Worm (Caenorhabditis elegans) whole organism, dauer: ENCODE results near the gene tba-4.
"Not testable (repeated sequence)": the region's sequence is repeated elsewhere in the genome, so short reads cannot be mapped to it uniquely, and the experiment has no call there.

Experiments
- unc-62 ChIP-seq: sonication (generic microtip); optimal IDR thresholded peaks from 2 replicates; lab custom pipeline; 2017; ENCODE audit warnings: missing biosample characterization, missing genetic modification reagents, missing genetic modification characterization

Gene tba-4

DNA sequence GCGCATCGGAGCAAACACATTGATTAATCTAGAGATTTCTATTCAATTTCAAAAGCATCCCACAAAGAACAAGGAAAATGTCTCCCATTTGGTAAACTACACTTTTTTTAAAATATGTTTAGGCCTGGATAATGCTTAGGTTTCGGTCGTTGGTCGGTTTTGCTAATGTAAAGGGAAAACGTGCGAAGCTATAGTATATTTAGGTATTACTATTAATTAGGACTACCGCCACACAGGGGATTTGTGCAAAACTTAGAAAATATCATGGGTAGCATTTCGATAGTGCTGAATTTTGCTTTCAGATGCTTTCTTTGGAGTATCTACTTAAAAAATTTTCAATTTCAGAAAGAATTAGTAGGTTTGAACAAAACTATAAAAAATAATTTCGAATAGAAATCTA is 5.5 kb upstream of the tba-4 start:
- no peak for TF ChIP-seq unc-62 (GFP tag; lab: Kevin White, UChicago)

DNA sequence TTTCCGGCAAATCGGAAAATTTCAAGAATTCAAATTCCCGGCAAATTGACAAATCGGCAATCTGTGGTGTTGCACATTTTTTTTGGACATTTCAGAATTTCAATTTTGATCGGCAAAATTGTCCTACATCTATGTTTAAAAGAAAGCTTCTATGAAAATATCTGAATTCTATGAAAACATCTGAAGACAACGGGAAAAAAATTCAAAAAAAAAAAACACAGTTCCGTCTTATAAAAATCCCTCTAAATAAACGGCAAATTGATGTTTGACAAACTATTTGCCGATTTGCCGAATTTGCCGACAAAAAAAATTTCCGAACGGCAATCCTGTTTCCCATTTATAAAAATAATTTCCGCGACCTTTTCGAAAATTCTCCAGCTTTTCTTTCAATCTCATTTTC is 4.1 kb upstream of the tba-4 start, which contains the start of gene F44F4.15:
Gene F44F4.15 (plus strand): TSS at position 301 of the 400 bp plus-strand sequence.
- no peak for TF ChIP-seq unc-62 (GFP tag; lab: Kevin White, UChicago)

DNA sequence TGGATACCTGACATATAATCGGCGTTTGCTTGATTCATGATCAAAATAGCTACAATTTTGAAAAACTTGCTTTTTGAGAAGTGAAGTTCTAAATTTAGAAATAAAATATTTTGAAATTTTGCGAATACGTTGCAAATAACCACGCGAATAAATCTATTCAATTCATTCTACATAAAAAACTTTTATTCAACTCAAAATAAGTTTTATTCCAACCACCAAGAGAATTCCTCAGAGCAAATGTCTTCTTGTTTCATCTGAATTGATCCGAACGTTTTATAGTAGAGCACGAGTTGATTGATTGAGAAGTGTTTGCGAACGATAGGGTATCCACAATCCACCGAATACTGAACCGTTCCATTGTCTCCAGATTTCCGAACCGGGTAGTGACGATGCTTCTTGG is 2.8 kb upstream of the tba-4 start, which contains the start of gene F44F4.9:
Gene F44F4.9 (minus strand): TSS at position 101 of the 400 bp plus-strand sequence.
- no peak for TF ChIP-seq unc-62 (GFP tag; lab: Kevin White, UChicago)

DNA sequence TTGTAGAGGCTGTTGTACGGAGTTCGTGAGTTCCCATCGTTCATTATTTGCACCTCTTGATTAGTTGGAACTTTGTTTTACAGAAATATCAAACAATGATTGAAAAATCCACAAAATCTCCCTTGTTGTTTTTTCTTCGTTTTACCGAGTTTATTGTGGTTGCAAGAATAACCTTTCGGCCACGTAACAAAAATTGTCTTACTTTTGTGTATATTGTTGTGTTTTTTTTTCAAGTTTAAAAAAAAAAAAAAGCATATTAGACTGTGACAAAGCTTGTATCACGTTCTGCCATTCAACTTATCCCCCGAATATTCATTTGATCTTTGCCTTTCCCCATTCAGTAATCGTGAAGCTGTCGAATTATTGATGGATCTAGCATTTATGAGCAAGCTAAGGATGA is 1.3 kb upstream of the tba-4 start, which contains the start of gene F44F4.10:
Gene F44F4.10 (minus strand): TSS at position 101 of the 400 bp plus-strand sequence.
- no peak for TF ChIP-seq unc-62 (GFP tag; lab: Kevin White, UChicago)

DNA sequence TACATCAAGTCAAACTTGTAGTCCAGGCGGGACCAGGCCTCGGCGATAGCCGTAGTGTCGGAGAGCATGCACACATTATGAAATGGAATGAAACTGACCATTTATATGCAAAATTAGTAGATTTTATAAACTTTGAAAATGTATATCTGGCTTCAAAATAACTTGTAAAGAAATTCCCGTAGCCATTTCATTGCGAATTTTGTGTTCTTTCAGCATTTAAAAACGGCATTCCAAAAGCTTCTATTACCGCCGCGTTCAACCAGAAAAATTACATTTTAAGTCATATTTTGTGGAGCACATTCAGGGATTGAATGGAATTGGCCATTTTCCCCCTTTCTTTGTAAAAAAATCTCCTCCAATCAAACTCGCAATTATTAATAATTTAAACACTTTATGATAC is 4.4 kb downstream of the tba-4 start, which contains the start of gene Y19D2B.1:
Gene Y19D2B.1 (minus strand): TSS at position 101 of the 400 bp plus-strand sequence.
- not testable (repeated sequence) for TF ChIP-seq unc-62 (GFP tag; lab: Kevin White, UChicago)

DNA sequence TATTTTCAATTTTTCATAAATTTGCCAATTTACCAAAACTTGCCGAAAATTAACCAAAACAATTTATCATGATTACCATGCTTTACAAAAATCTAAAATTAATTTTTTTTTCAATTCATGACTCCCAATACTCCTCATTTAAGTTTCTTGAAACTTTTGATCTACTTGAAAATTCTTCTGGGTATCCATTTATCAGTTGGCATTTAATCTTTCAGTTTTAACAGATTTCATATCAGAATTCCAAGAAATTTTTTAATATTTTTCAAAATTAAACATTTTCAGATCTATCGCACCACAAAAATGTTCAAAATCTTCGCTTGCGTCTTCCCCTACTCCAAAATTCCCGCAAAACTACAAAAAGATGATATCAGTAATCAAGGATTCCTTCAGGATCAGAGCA is 5.4 kb downstream of the tba-4 start, which contains the start of gene Y19D2B.2:
Gene Y19D2B.2 (plus strand): TSS at position 301 of the 400 bp plus-strand sequence.
- no peak for TF ChIP-seq unc-62 (GFP tag; lab: Kevin White, UChicago)

DNA sequence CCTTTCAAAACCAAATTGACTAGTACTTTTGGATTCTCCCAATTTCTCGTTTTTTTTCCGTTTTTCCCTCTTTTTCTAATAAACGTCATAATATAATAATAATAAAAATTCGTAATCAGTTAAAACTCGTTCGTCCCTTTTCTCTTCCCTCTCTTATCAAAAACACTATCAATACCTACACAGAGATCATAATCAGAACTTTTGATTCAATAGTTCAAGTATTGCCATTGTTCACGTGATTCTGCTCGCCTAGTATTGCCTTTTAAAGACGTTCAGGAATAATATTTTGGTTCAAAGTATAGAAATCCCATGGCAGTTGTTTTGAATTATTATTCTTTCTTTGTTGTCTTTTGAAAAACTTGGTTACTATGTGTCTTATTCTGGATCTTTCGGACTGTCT is 6.2 kb downstream of the tba-4 start:
- no peak for TF ChIP-seq unc-62 (GFP tag; lab: Kevin White, UChicago)

DNA sequence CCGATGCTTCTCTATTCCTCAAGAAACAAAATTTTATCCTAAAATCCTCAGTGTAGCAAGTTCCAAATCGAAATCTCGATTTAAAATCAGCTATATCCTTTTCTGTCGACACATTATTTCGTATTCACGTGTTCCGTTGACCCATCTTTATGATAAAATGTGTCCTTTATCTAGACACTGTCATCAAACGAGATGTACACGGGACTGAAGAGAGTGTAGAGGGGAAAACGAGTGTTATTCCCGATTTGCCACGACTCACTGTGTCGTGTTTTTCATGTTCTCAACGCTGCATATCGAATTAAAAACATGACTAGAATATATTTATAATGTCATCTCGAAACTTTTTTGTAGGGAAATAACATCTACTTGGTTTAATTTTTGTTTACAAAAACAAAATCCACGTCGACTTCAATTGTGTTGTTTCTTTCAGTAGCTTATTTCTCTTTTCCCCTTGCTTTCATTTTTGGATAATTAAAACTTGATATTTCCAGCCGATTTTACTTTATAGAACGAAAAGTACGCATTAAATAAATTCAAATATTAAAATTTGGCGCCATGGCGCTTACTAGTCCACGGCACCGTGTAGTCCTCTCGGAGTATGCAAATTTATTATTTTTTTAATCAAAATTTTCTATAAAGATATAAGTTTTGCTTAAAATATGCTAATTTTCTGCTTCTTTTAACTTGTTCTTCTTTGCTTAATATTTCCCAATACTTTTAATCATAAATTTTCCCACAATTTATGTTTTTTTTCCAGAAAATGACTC is 7.5 kb downstream of the tba-4 start, which contains the start of gene metr-1:
Gene metr-1 (plus strand): TSS at position 758 of the 767 bp plus-strand sequence.
- no peak for TF ChIP-seq unc-62 (GFP tag; lab: Kevin White, UChicago)

DNA sequence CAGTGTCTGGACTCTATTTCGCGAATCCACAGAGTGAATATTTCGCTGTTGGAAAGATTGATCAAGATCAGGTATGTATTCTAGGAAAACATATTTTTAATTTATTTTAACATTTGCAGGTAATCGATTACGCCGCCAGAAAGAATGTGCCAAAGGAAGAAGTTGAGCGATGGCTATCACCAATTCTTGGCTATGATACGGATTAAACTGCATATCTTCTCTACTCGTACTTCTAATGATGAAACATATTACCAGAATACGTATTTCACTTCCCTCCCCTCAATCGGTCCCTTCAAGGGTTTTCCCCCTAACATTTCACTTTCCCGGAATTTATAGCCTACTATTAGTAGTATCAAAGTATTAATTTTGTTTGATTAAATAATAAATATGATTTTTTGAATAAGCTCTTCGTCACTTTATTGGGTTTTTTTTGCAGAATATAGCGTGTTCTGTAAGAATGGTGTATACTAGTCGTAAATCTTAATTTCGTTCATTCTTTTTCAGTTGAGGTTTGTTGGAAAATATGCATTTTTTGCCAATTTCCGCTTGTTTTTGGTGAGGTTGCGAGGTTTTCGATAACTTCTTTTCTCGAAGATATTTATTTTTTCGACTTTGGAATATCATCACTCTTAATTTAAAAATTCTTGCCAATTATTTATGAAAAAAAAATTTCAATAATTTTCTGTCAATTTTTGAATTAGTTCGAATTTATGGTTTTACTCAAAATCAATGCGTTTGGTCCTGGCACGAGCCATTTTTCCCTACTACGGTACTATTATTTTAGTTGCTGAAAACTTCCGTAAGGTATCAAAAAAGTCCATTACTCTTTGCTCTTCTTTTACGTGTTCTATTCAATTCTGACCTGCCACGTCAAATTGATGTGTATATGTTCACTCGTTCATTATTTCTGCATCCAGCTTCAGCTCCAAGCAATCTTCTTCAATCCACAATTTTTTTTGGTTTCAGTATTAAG is 12.5 kb downstream of the tba-4 start:
- no peak for TF ChIP-seq unc-62 (GFP tag; lab: Kevin White, UChicago)

DNA sequence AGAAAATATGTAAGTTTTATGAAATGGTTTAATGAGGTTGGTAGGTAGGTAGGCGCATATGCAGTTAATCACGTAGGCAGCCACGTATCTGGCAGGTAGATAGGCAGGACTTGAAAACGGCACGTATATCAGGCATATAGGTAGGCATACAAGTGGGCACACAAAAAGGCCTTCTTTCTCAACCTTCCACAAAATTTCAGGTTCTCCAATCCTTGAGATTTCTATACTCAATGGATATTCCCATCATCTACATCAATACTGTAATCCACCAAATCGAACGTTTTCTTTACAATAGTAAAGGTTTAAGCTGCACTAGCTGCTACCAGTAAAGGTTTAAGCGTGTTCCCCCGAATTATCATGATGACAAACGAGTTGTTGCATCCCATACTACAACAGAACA is 13.8 kb downstream of the tba-4 start:
- TF ChIP-seq unc-62 (GFP tag; lab: Kevin White, UChicago): no peak

DNA sequence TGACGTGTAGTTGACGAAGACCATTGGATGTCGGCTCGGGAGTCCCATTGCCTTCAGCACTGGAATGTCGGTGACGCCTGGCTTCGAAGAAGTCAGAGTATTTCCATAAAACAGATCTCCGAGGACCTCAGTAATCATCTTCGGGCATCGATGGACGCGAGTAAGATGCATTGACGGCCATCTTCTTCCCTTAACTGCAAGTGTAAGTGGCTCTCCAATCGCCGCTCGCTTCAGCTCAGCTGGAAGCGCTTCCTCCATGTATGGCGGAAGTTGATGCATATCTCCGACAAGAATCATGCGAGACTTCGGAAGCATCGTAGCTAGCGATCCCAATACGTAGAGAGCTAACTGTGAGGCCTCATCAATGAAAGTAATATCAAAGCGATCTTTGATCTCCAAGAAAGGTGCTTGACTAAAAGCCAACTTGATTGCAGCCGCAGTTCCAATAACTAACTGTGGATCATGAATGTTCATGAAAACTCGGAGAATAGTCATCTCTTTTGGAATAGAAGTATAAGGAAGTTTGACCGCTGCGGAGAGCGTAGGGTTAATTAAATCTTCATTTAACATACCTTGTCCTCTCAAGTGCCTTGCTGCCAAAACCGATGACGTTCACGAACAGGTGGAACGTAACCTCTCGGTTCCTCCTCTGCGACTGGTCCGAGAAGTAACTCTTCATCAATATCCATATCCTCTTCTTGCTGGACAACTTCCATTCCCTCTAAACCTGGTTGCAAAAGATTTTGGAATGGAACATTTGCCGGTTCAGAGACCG is 15.6 kb downstream of the tba-4 start:
- TF ChIP-seq unc-62 (GFP tag; lab: Kevin White, UChicago): no peak

DNA sequence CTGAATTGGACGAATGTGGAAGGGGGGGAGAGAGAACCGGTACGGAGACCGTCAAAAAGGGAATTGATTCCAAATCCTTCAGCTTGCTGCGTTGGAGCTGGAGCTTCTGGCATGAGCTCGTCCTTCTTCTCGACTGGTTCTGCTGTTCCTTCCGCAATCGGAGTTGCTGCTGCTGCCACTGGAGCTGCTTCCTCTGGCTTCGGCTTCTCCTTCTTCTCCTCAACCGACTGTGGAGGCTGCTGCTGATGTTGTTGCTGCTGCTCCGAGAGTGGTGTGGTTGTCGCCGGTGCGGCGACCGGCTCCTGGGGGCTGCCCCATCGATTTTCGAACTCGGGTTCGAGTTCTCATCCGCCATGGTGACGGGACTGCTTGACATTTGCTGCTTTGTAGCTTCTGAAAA is 16.3 kb downstream of the tba-4 start, which contains the start of gene R03D7.2:
Gene R03D7.2 (minus strand): TSS at position 399 of the 400 bp plus-strand sequence.
- no peak for TF ChIP-seq unc-62 (GFP tag; lab: Kevin White, UChicago)

DNA sequence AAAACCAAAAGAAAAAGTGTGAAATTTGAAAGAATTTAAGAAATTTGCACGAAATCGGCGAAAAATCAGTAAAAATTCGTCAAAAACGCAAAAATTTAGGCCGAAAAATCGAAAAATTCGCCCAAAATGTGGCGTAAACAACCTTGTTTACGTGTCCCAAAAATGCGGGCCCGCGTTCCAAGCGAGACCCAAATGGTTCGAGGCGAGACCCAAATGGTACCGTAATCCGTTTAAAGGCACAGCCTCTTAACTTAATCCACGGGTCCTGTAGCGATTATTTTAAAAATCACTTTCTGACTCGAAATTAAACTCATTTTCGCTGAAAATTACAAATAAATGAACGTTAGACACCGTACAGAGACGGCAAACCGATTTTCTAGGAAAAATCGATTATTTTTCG is 16.8 kb downstream of the tba-4 start:
- TF ChIP-seq unc-62 (GFP tag; lab: Kevin White, UChicago): no peak

DNA sequence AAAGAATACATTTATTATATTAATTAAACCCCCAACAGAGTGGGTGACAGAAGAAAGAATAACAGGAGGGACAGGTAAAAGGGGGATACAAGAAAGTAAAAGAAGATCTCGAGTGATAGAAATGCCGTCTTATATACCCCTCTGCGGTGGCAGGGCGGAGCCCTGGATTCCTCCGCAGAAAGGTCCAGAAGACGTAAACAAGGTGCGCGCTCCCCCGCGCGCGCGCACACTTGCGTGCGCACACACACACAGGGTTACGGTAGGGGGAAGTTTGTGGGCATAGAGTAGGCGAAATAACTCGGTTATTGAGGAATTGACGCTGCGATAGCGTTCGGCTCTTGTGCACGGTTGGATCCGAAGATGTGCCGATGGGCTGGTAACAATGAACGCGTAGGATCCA is 23.4 kb downstream of the tba-4 start, which contains the start of gene R03D7.15:
Gene R03D7.15 (plus strand): TSS at position 299 of the 400 bp plus-strand sequence.
- not testable (repeated sequence) for TF ChIP-seq unc-62 (GFP tag; lab: Kevin White, UChicago)

DNA sequence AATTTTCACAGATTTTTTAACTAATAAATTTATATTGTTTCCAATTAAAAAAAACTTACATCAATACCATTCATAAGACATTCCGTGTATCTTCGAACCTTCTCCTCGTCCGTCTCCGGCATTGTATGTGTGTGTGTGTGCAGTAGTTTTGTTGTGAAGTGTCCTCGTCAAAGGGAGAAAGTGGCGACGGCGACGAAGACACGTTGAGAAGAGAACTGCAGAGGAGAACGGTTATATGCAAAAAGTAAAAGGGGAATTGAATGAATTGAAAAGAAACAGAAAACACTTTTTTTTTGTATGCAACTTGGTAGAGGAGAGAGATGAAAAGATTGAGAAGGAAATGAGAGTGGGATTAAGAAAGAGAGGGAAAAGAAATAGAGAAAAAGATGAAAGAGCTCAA is 26.9 kb downstream of the tba-4 start:
- no peak for TF ChIP-seq unc-62 (GFP tag; lab: Kevin White, UChicago)
